Fruit fly (Drosophila melanogaster) whole organism, embryonic: ENCODE results near the gene amrt.

ENCODE experiments used
- Aef1 ChIP-seq: fragments of 200-800 bp; sonication (Bioruptor generic); IDR thresholded peaks from 3 replicates; pipeline ENCODE4 v1.3.6; 2022; ENCODE audit warnings: missing biosample characterization, missing genetic modification characterization
- Atf6 ChIP-seq: fragments of 200-800 bp; sonication (Bioruptor generic); IDR thresholded peaks from 2 replicates; pipeline ENCODE4 v1.3.6; 2022; ENCODE audit warnings: missing biosample characterization, missing genetic modification characterization
- CG10267 ChIP-seq: fragments of 200-800 bp; sonication (Bioruptor generic); optimal IDR thresholded peaks from 2 replicates; lab custom pipeline; 2018; ENCODE audit warnings: missing biosample characterization, mild to moderate bottlenecking, missing genetic modification characterization, moderate library complexity
- CG10565 ChIP-seq: fragments of 200-800 bp; sonication (Bioruptor generic); optimal IDR thresholded peaks from 3 replicates; lab custom pipeline; 2016; ENCODE audit warnings: missing biosample characterization, mild to moderate bottlenecking, missing genetic modification characterization
- CG10959 ChIP-seq: fragments of 200-800 bp; sonication (Bioruptor generic); IDR thresholded peaks from 2 replicates; pipeline ENCODE4 v1.3.6; 2022; ENCODE audit warnings: missing biosample characterization, missing genetic modification characterization
- CG11398 ChIP-seq: fragments of 200-800 bp; sonication (Bioruptor generic); optimal IDR thresholded peaks from 2 replicates; lab custom pipeline; 2016; ENCODE audit warnings: missing biosample characterization, missing genetic modification characterization
- CG12104 ChIP-seq: fragments of 200-800 bp; sonication (Bioruptor generic); optimal IDR thresholded peaks from 3 replicates; lab custom pipeline; 2016; ENCODE audit warnings: missing biosample characterization, missing genetic modification characterization
- CG13296 ChIP-seq: fragments of 200-800 bp; sonication (Bioruptor generic); optimal IDR thresholded peaks from 3 replicates; lab custom pipeline; 2018; ENCODE audit warnings: missing biosample characterization, mild to moderate bottlenecking, missing genetic modification characterization
- CG13894 ChIP-seq: fragments of 200-800 bp; sonication (Bioruptor generic); optimal IDR thresholded peaks from 3 replicates; lab custom pipeline; 2018; ENCODE audit warnings: missing biosample characterization, mild to moderate bottlenecking, missing genetic modification characterization, moderate library complexity
- CG14050 ChIP-seq: fragments of 200-800 bp; sonication (Bioruptor generic); IDR thresholded peaks from 3 replicates; pipeline ENCODE4 v1.3.6; 2022; ENCODE audit warnings: missing biosample characterization, missing genetic modification characterization
- CG14710 ChIP-seq: fragments of 200-800 bp; sonication (Bioruptor generic); optimal IDR thresholded peaks from 3 replicates; lab custom pipeline; 2019; ENCODE audit warnings: missing biosample characterization, mild to moderate bottlenecking, missing genetic modification characterization, moderate library complexity
- CG1792 ChIP-seq: fragments of 200-800 bp; sonication (Bioruptor generic); optimal IDR thresholded peaks from 2 replicates; lab custom pipeline; 2016; ENCODE audit warnings: missing biosample characterization, missing genetic modification characterization
- CG2120 ChIP-seq: fragments of 200-800 bp; sonication (Bioruptor generic); optimal IDR thresholded peaks from 3 replicates; lab custom pipeline; 2016; ENCODE audit warnings: missing biosample characterization, missing genetic modification characterization
- CG2199 ChIP-seq: fragments of 200-800 bp; sonication (Bioruptor generic); IDR thresholded peaks from 3 replicates; pipeline ENCODE4 v1.3.6; 2022; ENCODE audit warnings: missing biosample characterization, missing genetic modification characterization
- CG2202 ChIP-seq: fragments of 200-800 bp; sonication (Bioruptor generic); optimal IDR thresholded peaks from 2 replicates; lab custom pipeline; 2018; ENCODE audit warnings: missing biosample characterization, mild to moderate bottlenecking, missing genetic modification characterization
- CG3847 ChIP-seq: fragments of 200-800 bp; sonication (Bioruptor generic); IDR thresholded peaks from 2 replicates; pipeline ENCODE4 v1.3.6; 2022; ENCODE audit warnings: missing biosample characterization, missing genetic modification characterization
- CG6654 ChIP-seq: fragments of 200-800 bp; sonication (Bioruptor generic); optimal IDR thresholded peaks from 2 replicates; lab custom pipeline; 2017; ENCODE audit warnings: missing biosample characterization, mild to moderate bottlenecking, missing genetic modification characterization
- CG6813 ChIP-seq: fragments of 200-800 bp; sonication (Bioruptor generic); optimal IDR thresholded peaks from 2 replicates; lab custom pipeline; 2017; ENCODE audit warnings: missing biosample characterization, missing genetic modification characterization, mild to moderate bottlenecking, moderate library complexity, missing genetic modification reagents
- CG7357 ChIP-seq: fragments of 200-800 bp; sonication (Bioruptor generic); IDR thresholded peaks from 3 replicates; pipeline ENCODE4 v1.3.6; 2022; ENCODE audit warnings: missing biosample characterization, missing genetic modification characterization
- CG7556 ChIP-seq: fragments of 200-800 bp; sonication (Bioruptor generic); optimal IDR thresholded peaks from 2 replicates; lab custom pipeline; 2017; ENCODE audit warnings: missing biosample characterization, mild to moderate bottlenecking, missing genetic modification characterization
- CG7839 ChIP-seq: fragments of 200-800 bp; sonication (Bioruptor generic); optimal IDR thresholded peaks from 3 replicates; lab custom pipeline; 2018; ENCODE audit warnings: missing biosample characterization, mild to moderate bottlenecking, missing genetic modification characterization, moderate library complexity
- CoRest ChIP-seq: fragments of 200-800 bp; sonication (Bioruptor generic); optimal IDR thresholded peaks from 3 replicates; lab custom pipeline; 2018; ENCODE audit warnings: missing biosample characterization, mild to moderate bottlenecking, missing genetic modification characterization, moderate library complexity
- D19B ChIP-seq: fragments of 200-800 bp; sonication (Bioruptor generic); optimal IDR thresholded peaks from 2 replicates; lab custom pipeline; 2017; ENCODE audit warnings: missing biosample characterization, mild to moderate bottlenecking, missing genetic modification characterization
- Fer2 ChIP-seq: fragments of 200-800 bp; sonication (Bioruptor generic); optimal IDR thresholded peaks from 2 replicates; lab custom pipeline; 2018; ENCODE audit warnings: missing biosample characterization, mild to moderate bottlenecking, missing genetic modification characterization, moderate library complexity
- HLH3B ChIP-seq: fragments of 200-800 bp; sonication (Bioruptor generic); IDR thresholded peaks from 2 replicates; pipeline ENCODE4 v1.3.6; 2022; ENCODE audit warnings: missing biosample characterization, missing genetic modification characterization
- Med ChIP-seq: fragments of 200-800 bp; sonication (Bioruptor generic); peaks from one replicate; lab custom pipeline; 2016; ENCODE audit warnings: missing biosample characterization, missing genetic modification characterization, mild to moderate bottlenecking, inconsistent platforms, moderate library complexity
- Nf-YC ChIP-seq: fragments of 200-800 bp; optimal IDR thresholded peaks from 3 replicates; lab custom pipeline; 2019; ENCODE audit warnings: missing biosample characterization, mild to moderate bottlenecking, missing genetic modification characterization, moderate library complexity
- Oaz ChIP-seq: fragments of 200-800 bp; sonication (Bioruptor generic); IDR thresholded peaks from 2 replicates; pipeline ENCODE4 v1.3.6; 2022; ENCODE audit warnings: missing biosample characterization, missing genetic modification characterization
- Oli ChIP-seq: fragments of 200-800 bp; sonication (Bioruptor generic); optimal IDR thresholded peaks from 2 replicates; lab custom pipeline; 2018; ENCODE audit warnings: missing biosample characterization, mild to moderate bottlenecking, missing genetic modification characterization, moderate library complexity
- ap ChIP-seq: fragments of 200-800 bp; sonication (Bioruptor generic); IDR thresholded peaks from 2 replicates; pipeline ENCODE4 v1.3.6; 2022; ENCODE audit warnings: missing biosample characterization, missing genetic modification characterization
- bcd ChIP-seq: fragments of 200-800 bp; sonication (Bioruptor generic); optimal IDR thresholded peaks from 2 replicates; lab custom pipeline; 2017; ENCODE audit warnings: missing biosample characterization, mild to moderate bottlenecking, missing genetic modification characterization
- bsh ChIP-seq, 2 experiments: fragments of 200-800 bp; sonication (Bioruptor generic); optimal IDR thresholded peaks; 2 replicates each; lab custom pipeline; 2017 to 2018; ENCODE audit warnings: mild to moderate bottlenecking in 2 of 2, missing biosample characterization in 2 of 2, missing genetic modification characterization in 2 of 2, moderate library complexity in 1 of 2
- chif ChIP-seq, 2 experiments: fragments of 200-800 bp; sonication (Bioruptor generic); optimal IDR thresholded peaks; 3 replicates each; lab custom pipeline; 2016; ENCODE audit warnings: missing biosample characterization in 2 of 2, missing genetic modification characterization in 2 of 2
- cwo ChIP-seq: fragments of 200-800 bp; sonication (Bioruptor generic); optimal IDR thresholded peaks from 3 replicates; lab custom pipeline; 2017; ENCODE audit warnings: missing biosample characterization, missing genetic modification characterization, mild to moderate bottlenecking, moderate library complexity, missing genetic modification reagents
- dm ChIP-seq: fragments of 200-800 bp; sonication (Bioruptor generic); optimal IDR thresholded peaks from 3 replicates; lab custom pipeline; 2016; ENCODE audit warnings: missing biosample characterization, missing genetic modification characterization
- dmrt99B ChIP-seq: fragments of 200-800 bp; sonication (Bioruptor generic); optimal IDR thresholded peaks from 2 replicates; lab custom pipeline; 2018; ENCODE audit warnings: missing biosample characterization, mild to moderate bottlenecking, missing genetic modification characterization, moderate library complexity
- fd64A ChIP-seq: fragments of 200-800 bp; sonication (Bioruptor generic); optimal IDR thresholded peaks from 3 replicates; lab custom pipeline; 2018; ENCODE audit warnings: missing biosample characterization, mild to moderate bottlenecking, missing genetic modification characterization
- gt ChIP-seq: fragments of 200-800 bp; sonication (Bioruptor generic); IDR thresholded peaks from 2 replicates; pipeline ENCODE4 v1.3.6; 2022; ENCODE audit warnings: missing biosample characterization, missing genetic modification characterization
- inv ChIP-seq: fragments of 200-800 bp; sonication (Bioruptor generic); IDR thresholded peaks from 2 replicates; pipeline ENCODE4 v1.3.6; 2022; ENCODE audit warnings: missing biosample characterization, missing genetic modification characterization; ENCODE audit not compliant: partially characterized antibody
- kah ChIP-seq: fragments of 200-800 bp; sonication (Bioruptor generic); optimal IDR thresholded peaks from 2 replicates; lab custom pipeline; 2018; ENCODE audit warnings: missing biosample characterization, mild to moderate bottlenecking, missing genetic modification characterization
- kni ChIP-seq: fragments of 200-800 bp; sonication (Bioruptor generic); optimal IDR thresholded peaks from 3 replicates; lab custom pipeline; 2017; ENCODE audit warnings: mild to moderate bottlenecking, missing biosample characterization, missing genetic modification reagents, missing genetic modification characterization
- lilli ChIP-seq: fragments of 200-800 bp; sonication (Bioruptor generic); optimal IDR thresholded peaks from 3 replicates; lab custom pipeline; 2016; ENCODE audit warnings: missing biosample characterization, missing genetic modification characterization
- onecut ChIP-seq: fragments of 200-800 bp; sonication (Bioruptor generic); IDR thresholded peaks from 2 replicates; pipeline ENCODE4 v1.3.6; 2022; ENCODE audit warnings: missing biosample characterization, missing genetic modification characterization
- pb ChIP-seq: fragments of 200-800 bp; sonication (Bioruptor generic); optimal IDR thresholded peaks from 3 replicates; lab custom pipeline; 2016; ENCODE audit warnings: missing biosample characterization, missing genetic modification characterization
- phol ChIP-seq: fragments of 200-800 bp; sonication (Bioruptor generic); optimal IDR thresholded peaks from 3 replicates; lab custom pipeline; 2018; ENCODE audit warnings: missing biosample characterization, mild to moderate bottlenecking, missing genetic modification characterization, moderate library complexity
- so ChIP-seq: fragments of 200-800 bp; sonication (Bioruptor generic); IDR thresholded peaks from 3 replicates; pipeline ENCODE4 v1.3.6; 2022; ENCODE audit warnings: missing biosample characterization, missing genetic modification characterization
- sob ChIP-seq: fragments of 200-800 bp; sonication (Bioruptor generic); IDR thresholded peaks from 2 replicates; pipeline ENCODE4 v1.3.6; 2022; ENCODE audit warnings: missing biosample characterization, missing genetic modification characterization
- stwl ChIP-seq: fragments of 200-800 bp; sonication (Bioruptor generic); optimal IDR thresholded peaks from 3 replicates; lab custom pipeline; 2018; ENCODE audit warnings: missing biosample characterization, mild to moderate bottlenecking, missing genetic modification characterization, moderate library complexity

The amrt gene

dm6 chrX:13748906-13749872 is 33.1 kb upstream of the amrt start (continued):
- TF ChIP-seq CG2199 (GFP tag; lab: Robert Waterston, UW): no peak
- peak; percentile 63 for TF ChIP-seq CG6813 (GFP tag; lab: Kevin White, UChicago)
- TF ChIP-seq dm (GFP tag; lab: Kevin White, UChicago): no peak
- TF ChIP-seq CG14050 (GFP tag; lab: Robert Waterston, UW): peak; percentile 58; the same call in 2 of the 3 replicates
- peak; percentile 43 for TF ChIP-seq Med (GFP tag; lab: Kevin White, UChicago)
- peak in 1 of 2 experiments; percentile 63 for TF ChIP-seq bsh (GFP tag; optimal IDR thresholded peaks at IDR 0.05; lab: Kevin White, UChicago)
- TF ChIP-seq Fer2 (tag; lab: Kevin White, UChicago): peak; percentile 39
- peak; percentile 74 for TF ChIP-seq Oli
- TF ChIP-seq ap (GFP tag; lab: Robert Waterston, UW): peak; percentile 68
- peak; percentile 3 for TF ChIP-seq CG13894 (tag; lab: Kevin White, UChicago)
- peak; percentile 65 for TF ChIP-seq bcd (GFP tag; lab: Kevin White, UChicago)
- peak; percentile 33; the same call in 1 of the 2 replicates for TF ChIP-seq onecut (GFP tag; lab: Robert Waterston, UW)
- TF ChIP-seq fd64A (GFP tag; lab: Kevin White, UChicago): no peak
- TF ChIP-seq CG7556: peak; percentile 86
- TF ChIP-seq CG7357 (GFP tag; lab: Robert Waterston, UW): peak; percentile 65
- TF ChIP-seq CG2120 (GFP tag; lab: Kevin White, UChicago): peak; percentile 80
- no peak for TF ChIP-seq pb
- peak; percentile 64 for TF ChIP-seq CG10267
- TF ChIP-seq Atf6 (GFP tag; lab: Robert Waterston, UW): peak; percentile 89
- TF ChIP-seq kah: no peak
- TF ChIP-seq CG11398 (GFP tag; lab: Kevin White, UChicago): no peak
- peak; percentile 50 for TF ChIP-seq CG12104 (GFP tag; lab: Kevin White, UChicago)
- peak; percentile 73 for TF ChIP-seq sob (GFP tag; lab: Robert Waterston, UW)
- peak; percentile 78 for TF ChIP-seq HLH3B (GFP tag; lab: Robert Waterston, UW)
- peak; percentile 80 for TF ChIP-seq CoRest
- no peak for TF ChIP-seq gt (GFP tag; lab: Robert Waterston, UW)
- TF ChIP-seq D19B: peak; percentile 50
- TF ChIP-seq CG1792 (GFP tag; lab: Kevin White, UChicago): peak; percentile 39
- TF ChIP-seq phol (tag; lab: Kevin White, UChicago): peak; percentile 53
- no peak for TF ChIP-seq CG10565
- no peak for TF ChIP-seq inv (GFP tag; lab: Robert Waterston, UW)
- peak; percentile 61; the same call in 1 of the 3 replicates for TF ChIP-seq so (GFP tag; lab: Robert Waterston, UW)
- TF ChIP-seq CG6654 (GFP tag; lab: Kevin White, UChicago): no peak
- TF ChIP-seq CG2202 (tag; lab: Kevin White, UChicago): no peak
- peak; percentile 57 for TF ChIP-seq lilli (GFP tag; lab: Kevin White, UChicago)
- peak; percentile 38 for TF ChIP-seq CG14710
- TF ChIP-seq kni: no peak
- peak; percentile 70 for TF ChIP-seq CG13296 (GFP tag; lab: Kevin White, UChicago)
- peak; percentile 77 for TF ChIP-seq CG3847 (GFP tag; lab: Robert Waterston, UW)
- no peak for TF ChIP-seq stwl (tag; lab: Kevin White, UChicago)
- peak; percentile 46; the same call in 2 of the 3 replicates for TF ChIP-seq Aef1 (GFP tag; lab: Robert Waterston, UW)
- TF ChIP-seq chif (GFP tag; optimal IDR thresholded peaks at IDR 0.05; lab: Kevin White, UChicago): peak in 1 of 2 experiments; percentile 23
- TF ChIP-seq CG10959: no peak
- peak; percentile 54; the same call in 1 of the 2 replicates for TF ChIP-seq Oaz
- TF ChIP-seq Nf-YC (tag; lab: Kevin White, UChicago): peak; percentile 14
- TF ChIP-seq dmrt99B (tag; lab: Kevin White, UChicago): peak; percentile 81
- peak; percentile 76 for TF ChIP-seq cwo (GFP tag; lab: Kevin White, UChicago)
- TF ChIP-seq CG7839 (tag; lab: Kevin White, UChicago): peak; percentile 87
